Fruit fly (Drosophila melanogaster): Measurements from ENCODE around the gene CG13998.

- no peak for TF ChIP-seq Pif1B (GFP tag; optimal IDR thresholded peaks at IDR 0.05)
- peak; percentile 39 for TF ChIP-seq CG15710 (tag; optimal IDR thresholded peaks at IDR 0.05)
- TF ChIP-seq Pif1A (GFP tag; optimal IDR thresholded peaks at IDR 0.05), result no peak
- no peak for TF ChIP-seq rn (GFP tag; IDR thresholded peaks at IDR 0.05)
- TF ChIP-seq EcR (GFP tag; optimal IDR thresholded peaks at IDR 0.05), result no peak
- no peak for TF ChIP-seq CG9948 (tag; optimal IDR thresholded peaks at IDR 0.05)
- no peak for TF ChIP-seq fd96Ca (GFP tag; IDR thresholded peaks at IDR 0.05)
- TF ChIP-seq CG4496 (GFP tag; IDR thresholded peaks at IDR 0.05), result peak; percentile 10; the same call in 2 of the 3 replicates
- TF ChIP-seq D1 (tag; optimal IDR thresholded peaks at IDR 0.05), result no peak
- TF ChIP-seq CG8301 (tag; optimal IDR thresholded peaks at IDR 0.05), result no peak
- peak; percentile 10 for TF ChIP-seq CG13204 (GFP tag; optimal IDR thresholded peaks at IDR 0.05)
- TF ChIP-seq CG14655 (GFP tag; optimal IDR thresholded peaks at IDR 0.05), result no peak
- TF ChIP-seq CG17806 (tag; optimal IDR thresholded peaks at IDR 0.05), result no peak
Measured at dm6 chr2L:5997609-5998229, 41.1 kb upstream of the CG13998 start.
